Worm (Caenorhabditis elegans) whole organism, L1 larva: ENCODE measurements around the gene srg-5.

Experiments
- ceh-88 ChIP-seq: fragments of 200-800 bp; sonication (Bioruptor generic); IDR thresholded peaks from 2 replicates; pipeline ENCODE4 v1.3.6; 2022; ENCODE audit warnings: missing genetic modification characterization, missing compliant biosample characterization
- ces-1 ChIP-seq: fragments of 150-350 bp; optimal IDR thresholded peaks from 2 replicates; lab custom pipeline; 2014; ENCODE audit warnings: missing biosample characterization, missing genetic modification reagents, missing genetic modification characterization
- dsc-1 ChIP-seq: sonication (generic microtip); optimal IDR thresholded peaks from 2 replicates; lab custom pipeline; 2016; ENCODE audit warnings: mild to moderate bottlenecking, missing genetic modification characterization, missing compliant biosample characterization
- efl-1 ChIP-seq, 4 experiments: fragments of 150-350 bp; optimal IDR thresholded peaks in 3 of 4; peaks in 1 of 4; 1 replicate in 1 of 4; 2 replicates in 3 of 4; lab custom pipeline; 2014; ENCODE audit warnings: missing biosample characterization in 2 of 4, missing genetic modification characterization in 2 of 4, missing genetic modification reagents in 2 of 4
- efl-3 ChIP-seq: fragments of 200-800 bp; sonication (Bioruptor generic); optimal IDR thresholded peaks from 2 replicates; lab custom pipeline; 2018; ENCODE audit warnings: mild to moderate bottlenecking, missing genetic modification characterization, missing compliant biosample characterization
- egl-13 ChIP-seq: sonication (generic microtip); optimal IDR thresholded peaks from 2 replicates; lab custom pipeline; 2016; ENCODE audit warnings: missing genotype, missing genetic modification reagents, missing genetic modification characterization, missing compliant biosample characterization
- elt-2 ChIP-seq: sonication (generic microtip); optimal IDR thresholded peaks from 2 replicates; lab custom pipeline; 2016; ENCODE audit warnings: missing genetic modification characterization, mild to moderate bottlenecking, inconsistent platforms, missing compliant biosample characterization, missing genetic modification reagents
- fkh-10 ChIP-seq: sonication (generic microtip); optimal IDR thresholded peaks from 2 replicates; lab custom pipeline; 2017; ENCODE audit warnings: missing biosample characterization, missing genetic modification reagents, missing genetic modification characterization
- fkh-8 ChIP-seq: sonication (generic microtip); optimal IDR thresholded peaks from 2 replicates; lab custom pipeline; 2016; ENCODE audit warnings: mild to moderate bottlenecking, missing genetic modification characterization, missing compliant biosample characterization
- fos-1 ChIP-seq: fragments of 150-350 bp; optimal IDR thresholded peaks from 2 replicates; lab custom pipeline; 2014; ENCODE audit warnings: missing biosample characterization, missing genetic modification characterization
- irx-1 ChIP-seq: sonication (generic microtip); optimal IDR thresholded peaks from 2 replicates; lab custom pipeline; 2016; ENCODE audit warnings: missing genetic modification characterization, missing compliant biosample characterization
- lin-13 ChIP-seq: fragments of 150-350 bp; optimal IDR thresholded peaks from 2 replicates; lab custom pipeline; 2014; ENCODE audit warnings: missing biosample characterization, missing genetic modification reagents, missing genetic modification characterization
- lin-14 ChIP-seq: fragments of 200-800 bp; sonication (Bioruptor generic); optimal IDR thresholded peaks from 2 replicates; lab custom pipeline; 2018; ENCODE audit warnings: mild to moderate bottlenecking, missing genetic modification characterization, moderate library complexity, missing compliant biosample characterization
- lin-35 ChIP-seq, 2 experiments: fragments of 150-350 bp; optimal IDR thresholded peaks; 2 replicates each; lab custom pipeline; 2014; ENCODE audit warnings: missing biosample characterization in 2 of 2, missing genetic modification characterization in 2 of 2, missing genetic modification reagents in 2 of 2
- lin-39 ChIP-seq: fragments of 150-350 bp; optimal IDR thresholded peaks from 2 replicates; lab custom pipeline; 2014; ENCODE audit warnings: missing biosample characterization, missing genetic modification reagents, missing genetic modification characterization
- mab-9 ChIP-seq: fragments of 200-800 bp; sonication (Bioruptor generic); IDR thresholded peaks from 2 replicates; pipeline ENCODE4 v1.3.6; 2022; ENCODE audit warnings: missing genetic modification reagents, missing genetic modification characterization, missing compliant biosample characterization
- mep-1 ChIP-seq: fragments of 150-350 bp; optimal IDR thresholded peaks from 2 replicates; lab custom pipeline; 2014; ENCODE audit warnings: missing biosample characterization, missing genetic modification characterization
- nhr-71 ChIP-seq: sonication (generic microtip); optimal IDR thresholded peaks from 2 replicates; lab custom pipeline; 2016; ENCODE audit warnings: mild to moderate bottlenecking, missing genetic modification characterization, moderate library complexity, missing compliant biosample characterization
- nhr-76 ChIP-seq: sonication (generic microtip); optimal IDR thresholded peaks from 2 replicates; lab custom pipeline; 2017; ENCODE audit warnings: missing biosample characterization, missing genetic modification characterization
- nhr-77 ChIP-seq: fragments of 150-350 bp; optimal IDR thresholded peaks from 2 replicates; lab custom pipeline; 2014; ENCODE audit warnings: missing biosample characterization, missing genetic modification characterization
- nhr-85 ChIP-seq: sonication (generic microtip); peaks from one replicate; lab custom pipeline; 2016; ENCODE audit warnings: missing genetic modification characterization, inconsistent platforms, missing compliant biosample characterization
- pag-3 ChIP-seq: sonication (generic microtip); optimal IDR thresholded peaks from 2 replicates; lab custom pipeline; 2017; ENCODE audit warnings: missing genetic modification characterization, mild to moderate bottlenecking, missing compliant biosample characterization, antibody characterized with exemption, borderline replicate concordance; ENCODE audit not compliant: insufficient read depth
- pax-3 ChIP-seq: fragments of 200-800 bp; sonication (Bioruptor generic); optimal IDR thresholded peaks from 2 replicates; lab custom pipeline; 2018; ENCODE audit warnings: mild to moderate bottlenecking, missing genetic modification characterization, moderate library complexity, missing compliant biosample characterization
- snpc-4 ChIP-seq: fragments of 150-350 bp; optimal IDR thresholded peaks from 2 replicates; lab custom pipeline; 2014; ENCODE audit warnings: missing biosample characterization, missing genetic modification characterization
- snu-23 ChIP-seq: sonication (generic microtip); optimal IDR thresholded peaks from 2 replicates; lab custom pipeline; 2016; ENCODE audit warnings: missing genetic modification characterization, missing compliant biosample characterization
- sptf-1 ChIP-seq: fragments of 150-350 bp; optimal IDR thresholded peaks from 2 replicates; lab custom pipeline; 2014; ENCODE audit warnings: missing biosample characterization, missing genetic modification characterization
- sup-37 ChIP-seq: fragments of 200-800 bp; sonication (Bioruptor generic); optimal IDR thresholded peaks from 2 replicates; lab custom pipeline; 2018; ENCODE audit warnings: mild to moderate bottlenecking, missing genetic modification characterization, missing compliant biosample characterization
- swsn-7 ChIP-seq: sonication (generic microtip); optimal IDR thresholded peaks from 2 replicates; lab custom pipeline; 2016; ENCODE audit warnings: missing genetic modification characterization, missing compliant biosample characterization
- tlp-1 ChIP-seq: fragments of 150-350 bp; optimal IDR thresholded peaks from 2 replicates; lab custom pipeline; 2014; ENCODE audit warnings: missing biosample characterization, missing genetic modification characterization
- unc-130 ChIP-seq: fragments of 150-350 bp; optimal IDR thresholded peaks from 2 replicates; lab custom pipeline; 2017; ENCODE audit warnings: missing biosample characterization, missing genetic modification characterization, inconsistent platforms
- unc-30 ChIP-seq: sonication (generic microtip); optimal IDR thresholded peaks from 2 replicates; lab custom pipeline; 2017; ENCODE audit warnings: missing biosample characterization, missing genetic modification characterization
- unc-62 ChIP-seq: fragments of 150-350 bp; optimal IDR thresholded peaks from 2 replicates; lab custom pipeline; 2014; ENCODE audit warnings: missing biosample characterization, missing genetic modification reagents, missing genetic modification characterization
- vab-15 ChIP-seq: sonication (generic microtip); optimal IDR thresholded peaks from 2 replicates; lab custom pipeline; 2017; ENCODE audit warnings: missing genotype, mild to moderate bottlenecking, missing genetic modification characterization, missing compliant biosample characterization
- xbp-1 ChIP-seq: sonication (generic microtip); optimal IDR thresholded peaks from 2 replicates; lab custom pipeline; 2016; ENCODE audit warnings: missing genetic modification characterization, missing compliant biosample characterization
- ztf-11 ChIP-seq, 2 experiments: sonication (generic microtip); optimal IDR thresholded peaks; 2 replicates each; lab custom pipeline; 2016 to 2017; ENCODE audit warnings: missing genetic modification characterization in 2 of 2, missing biosample characterization in 1 of 2, missing compliant biosample characterization in 1 of 2

Gene srg-5

ce11 chrIII:6298131-6298530 is 33.8 kb upstream of the srg-5 start, which contains the start of gene F47D12.3:
TSS of gene F47D12.3 (plus strand) at chrIII:6298461.
- no peak for TF ChIP-seq lin-13 (GFP tag; lab: Kevin White, UChicago)
- no peak for TF ChIP-seq lin-39 (tag; lab: Kevin White, UChicago)
- no peak for TF ChIP-seq snu-23 (GFP tag; lab: Kevin White, UChicago)
- TF ChIP-seq pax-3 (tag; lab: Kevin White, UChicago) = no peak
- TF ChIP-seq efl-3 (GFP tag; lab: Kevin White, UChicago) = no peak
- no peak for TF ChIP-seq fkh-10 (GFP tag; lab: Kevin White, UChicago)
- TF ChIP-seq ceh-88 (GFP tag; lab: Robert Waterston, UW) = no peak
- TF ChIP-seq unc-130 (tag; lab: Kevin White, UChicago) = no peak
- no peak for TF ChIP-seq mab-9 (GFP tag; lab: Robert Waterston, UW)
- TF ChIP-seq ces-1 = no peak

ce11 chrIII:6297599-6297998 is 33.3 kb upstream of the srg-5 start:
- TF ChIP-seq lin-14 = peak; percentile 45
- TF ChIP-seq nhr-77 (tag; lab: Kevin White, UChicago) = no peak

ce11 chrIII:6295972-6296700 is 31.8 kb upstream of the srg-5 start, which contains the start of gene F47D12.7:
TSS of gene F47D12.7 (minus strand) at chrIII:6296022.
- TF ChIP-seq lin-35 (GFP tag; optimal IDR thresholded peaks at IDR 0.05; lab: Kevin White, UChicago) (no peak), unc-30 (no peak), sptf-1 (tag; lab: Kevin White, UChicago) (no peak), tlp-1 (tag; lab: Kevin White, UChicago) (no peak), vab-15 (tag; lab: Kevin White, UChicago) (no peak), lin-13 (GFP tag; lab: Kevin White, UChicago) (no peak), snpc-4 (tag; lab: Kevin White, UChicago) (no peak), fkh-10 (GFP tag; lab: Kevin White, UChicago) (no peak), pag-3 (no peak), ztf-11 (tag; optimal IDR thresholded peaks at IDR 0.05; lab: Kevin White, UChicago) (no peak), unc-62 (GFP tag; lab: Kevin White, UChicago) (no peak), mab-9 (GFP tag; lab: Robert Waterston, UW) (no peak)

- TF ChIP-seq xbp-1 (tag; lab: Kevin White, UChicago) (no peak), mab-9 (GFP tag; lab: Robert Waterston, UW) (no peak), swsn-7 (tag; lab: Kevin White, UChicago) (no peak), fkh-8 (tag; lab: Kevin White, UChicago) (no peak), fos-1 (tag; lab: Kevin White, UChicago) (peak; percentile 3), nhr-71 (tag; lab: Kevin White, UChicago) (no peak), nhr-85 (no peak), mep-1 (tag; lab: Kevin White, UChicago) (no peak), nhr-77 (tag; lab: Kevin White, UChicago) (no peak), snpc-4 (tag; lab: Kevin White, UChicago) (no peak), egl-13 (tag; lab: Kevin White, UChicago) (no peak), nhr-76 (no peak), sup-37 (GFP tag; lab: Kevin White, UChicago) (no peak), elt-2 (tag; lab: Kevin White, UChicago) (peak; percentile 34), irx-1 (tag; lab: Kevin White, UChicago) (no peak), dsc-1 (no peak), efl-1 (optimal IDR thresholded peaks at IDR 0.05; lab: Kevin White, UChicago) (no peak), efl-1 (GFP tag; optimal IDR thresholded peaks at IDR 0.05 in 1 of 2; lab: Kevin White, UChicago) (no peak)
- TF ChIP-seq, all 84 proteins: peak for 2
Observed at ce11 chrIII:6290469-6291182, 26.3 kb upstream of the srg-5 start.
